Worm (Caenorhabditis elegans): ENCODE data around the gene tmed-10.

tmed-10 gene

ce11 chrV:11344816-11345336 is 18.1 kb upstream of the tmed-10 start:
- TF ChIP-seq flt-1 (GFP tag; IDR thresholded peaks at IDR 0.05), result peak; percentile 53; the same call in 1 of the 2 replicates
- no peak for TF ChIP-seq ref-1 (GFP tag; conservative IDR thresholded peaks at IDR 0.05)
- no peak for TF ChIP-seq tab-1 (GFP tag; IDR thresholded peaks at IDR 0.05)
- TF ChIP-seq T22C8.4 (GFP tag; IDR thresholded peaks at IDR 0.05), result no peak
- no peak for TF ChIP-seq ztf-23 (GFP tag; IDR thresholded peaks at IDR 0.05)

DNA sequence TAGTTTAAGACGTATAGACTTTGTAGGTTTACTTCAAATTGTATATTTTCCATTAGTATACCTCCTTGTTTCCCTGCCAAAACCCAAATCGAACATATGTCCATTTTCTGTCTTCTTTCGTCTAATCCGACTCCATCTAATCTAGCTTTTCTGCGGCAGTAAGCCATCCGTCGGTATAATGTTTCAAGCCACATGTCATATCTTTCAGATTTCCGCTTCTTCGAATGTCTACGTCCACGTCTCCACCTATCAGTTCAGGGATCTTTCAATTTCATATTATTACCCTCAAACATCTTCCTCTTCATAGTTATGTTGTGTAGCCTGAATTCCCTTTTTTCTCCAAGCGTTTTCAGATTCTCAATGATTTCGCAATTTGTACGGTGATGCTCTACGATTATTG is 17.3 kb upstream of the tmed-10 start:
- no peak for TF ChIP-seq med-1 (GFP tag; optimal IDR thresholded peaks at IDR 0.05; ENCODE audit: insufficient read depth)
- no peak for TF ChIP-seq cog-1 (tag; optimal IDR thresholded peaks at IDR 0.05)
- no peak for TF ChIP-seq T22C8.4 (GFP tag; IDR thresholded peaks at IDR 0.05)
- TF ChIP-seq flt-1 (GFP tag; IDR thresholded peaks at IDR 0.05), result no peak
- no peak for TF ChIP-seq ref-1 (GFP tag; conservative IDR thresholded peaks at IDR 0.05)
- TF ChIP-seq ztf-29 (GFP tag; IDR thresholded peaks at IDR 0.05), result no peak

- TF ChIP-seq ref-1 (GFP tag; conservative IDR thresholded peaks at IDR 0.05) (no peak), med-1 (GFP tag; optimal IDR thresholded peaks at IDR 0.05; ENCODE audit: insufficient read depth) (no peak), klf-2 (GFP tag; conservative IDR thresholded peaks at IDR 0.05) (no peak), ztf-23 (GFP tag; IDR thresholded peaks at IDR 0.05) (no peak), T22C8.4 (GFP tag; IDR thresholded peaks at IDR 0.05) (no peak)
Observed at ce11 chrV:11341913-11342312, 15.1 kb upstream of the tmed-10 start, which contains the start of gene T02E9.5. Gene T02E9.5 (plus strand): TSS chrV:11342233.

DNA sequence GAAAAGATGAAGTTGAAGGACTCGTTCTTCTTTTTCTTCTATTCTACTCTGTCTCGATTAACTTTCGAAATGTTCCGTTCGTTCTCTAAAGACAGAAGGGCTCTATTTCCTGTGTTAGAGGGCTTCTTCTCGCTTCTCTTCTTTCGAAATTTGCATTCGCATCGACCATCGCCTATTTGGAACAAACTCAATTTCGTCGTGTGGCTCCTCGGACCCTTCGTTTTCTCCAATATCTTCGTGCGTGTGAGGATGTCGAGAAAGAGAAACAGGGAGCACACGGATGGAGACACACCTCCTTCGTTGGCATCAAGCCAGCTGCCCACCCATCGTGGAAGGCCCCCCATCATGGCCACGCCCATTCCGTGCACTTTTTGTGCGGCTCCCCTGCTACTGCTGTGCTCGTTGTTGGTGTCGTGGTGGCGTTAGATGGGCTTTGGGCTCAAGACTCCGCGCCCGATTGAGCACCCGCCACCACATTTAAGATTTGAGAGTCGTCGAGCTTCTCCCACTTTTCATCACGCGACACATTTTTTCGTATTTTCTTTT is 14.4 kb upstream of the tmed-10 start:
- peak; percentile 62; the same call in 1 of the 2 replicates for TF ChIP-seq klf-2 (GFP tag; conservative IDR thresholded peaks at IDR 0.05)
- TF ChIP-seq tab-1 (GFP tag; IDR thresholded peaks at IDR 0.05), result no peak
- no peak for TF ChIP-seq cog-1 (tag; optimal IDR thresholded peaks at IDR 0.05)

DNA sequence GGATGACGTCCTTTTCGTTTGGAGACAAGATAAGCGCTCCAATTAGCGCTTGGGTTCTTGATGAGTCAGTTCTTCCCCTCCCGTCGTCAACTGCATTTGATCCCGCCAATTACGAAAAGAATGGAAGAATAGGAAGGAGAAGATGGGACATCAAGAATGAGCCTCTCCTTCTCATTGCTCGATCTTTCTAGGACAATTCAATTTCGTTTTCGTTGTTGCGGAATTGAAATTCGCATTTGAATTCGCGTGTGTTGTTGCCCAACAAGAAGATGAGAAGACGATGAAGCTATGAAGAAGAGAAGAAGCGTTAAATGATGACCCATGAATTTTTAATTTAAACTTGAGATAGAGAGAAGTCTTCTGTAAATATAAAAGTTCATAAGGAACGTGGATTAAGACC is 10.1 kb upstream of the tmed-10 start:
- TF ChIP-seq tab-1 (GFP tag; IDR thresholded peaks at IDR 0.05), result no peak
- no peak for TF ChIP-seq T22C8.4 (GFP tag; IDR thresholded peaks at IDR 0.05)
- TF ChIP-seq ref-1 (GFP tag; conservative IDR thresholded peaks at IDR 0.05), result no peak
- TF ChIP-seq ztf-29 (GFP tag; IDR thresholded peaks at IDR 0.05), result no peak
- no peak for TF ChIP-seq klf-2 (GFP tag; conservative IDR thresholded peaks at IDR 0.05)
- no peak for TF ChIP-seq flt-1 (GFP tag; IDR thresholded peaks at IDR 0.05)
- no peak for TF ChIP-seq ztf-23 (GFP tag; IDR thresholded peaks at IDR 0.05)
- TF ChIP-seq med-1 (GFP tag; optimal IDR thresholded peaks at IDR 0.05; ENCODE audit: insufficient read depth), result no peak
- no peak for TF ChIP-seq cog-1 (tag; optimal IDR thresholded peaks at IDR 0.05)

- TF ChIP-seq T22C8.4 (GFP tag; IDR thresholded peaks at IDR 0.05) (no peak), tab-1 (GFP tag; IDR thresholded peaks at IDR 0.05) (no peak), ztf-23 (GFP tag; IDR thresholded peaks at IDR 0.05) (no peak), cog-1 (tag; optimal IDR thresholded peaks at IDR 0.05) (no peak), flt-1 (GFP tag; IDR thresholded peaks at IDR 0.05) (no peak)
Observed at ce11 chrV:11335757-11336418, 9.1 kb upstream of the tmed-10 start.

DNA sequence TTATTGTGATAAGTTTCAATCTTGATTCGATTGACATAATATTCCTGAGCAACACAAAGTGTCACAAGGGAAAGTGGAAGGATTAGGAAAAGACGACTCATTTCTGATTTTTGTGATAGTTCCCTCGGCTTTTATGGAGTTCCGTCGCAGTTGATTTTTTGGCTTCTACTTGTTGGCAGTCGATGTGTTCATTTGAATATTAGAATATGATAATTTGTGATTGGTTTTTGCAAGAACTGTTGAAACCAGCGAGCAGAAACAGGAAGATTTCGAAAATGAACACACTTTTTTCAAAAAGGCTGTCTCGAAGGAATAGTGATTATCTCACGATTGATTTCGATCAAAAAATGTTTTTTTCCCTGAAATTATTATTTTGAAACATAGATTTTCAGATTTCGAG is 7.4 kb upstream of the tmed-10 start, which contains the start of gene T02E9.6:
T02E9.6 (minus strand) TSS at position 101 of the 400 bp plus-strand sequence.
- no peak for TF ChIP-seq ztf-23 (GFP tag; IDR thresholded peaks at IDR 0.05)

- TF ChIP-seq T22C8.4 (GFP tag; IDR thresholded peaks at IDR 0.05) (peak; percentile 26; the same call in 1 of the 2 replicates), ztf-29 (GFP tag; IDR thresholded peaks at IDR 0.05) (0 out of 2 replicates have a peak, but pooled peaks have one; percentile 41)
Observed at ce11 chrV:11331811-11332210, 5.0 kb upstream of the tmed-10 start.

- no peak for TF ChIP-seq T22C8.4 (GFP tag; IDR thresholded peaks at IDR 0.05)
- TF ChIP-seq klf-2 (GFP tag; conservative IDR thresholded peaks at IDR 0.05), result no peak
- no peak for TF ChIP-seq tab-1 (GFP tag; IDR thresholded peaks at IDR 0.05)
- TF ChIP-seq ref-1 (GFP tag; conservative IDR thresholded peaks at IDR 0.05), result no peak
- no peak for TF ChIP-seq flt-1 (GFP tag; IDR thresholded peaks at IDR 0.05)
- no peak for TF ChIP-seq cog-1 (tag; optimal IDR thresholded peaks at IDR 0.05)
- no peak for TF ChIP-seq ztf-29 (GFP tag; IDR thresholded peaks at IDR 0.05)
- no peak for TF ChIP-seq med-1 (GFP tag; optimal IDR thresholded peaks at IDR 0.05; ENCODE audit: insufficient read depth)
- no peak for TF ChIP-seq ztf-23 (GFP tag; IDR thresholded peaks at IDR 0.05)
Observed at ce11 chrV:11329100-11329499, 2.3 kb upstream of the tmed-10 start, which contains the start of gene F47G9.6. Gene F47G9.6 (plus strand): TSS chrV:11329400.

- TF ChIP-seq med-1 (GFP tag; optimal IDR thresholded peaks at IDR 0.05; ENCODE audit: insufficient read depth) (no peak), ztf-23 (GFP tag; IDR thresholded peaks at IDR 0.05) (no peak), cog-1 (tag; optimal IDR thresholded peaks at IDR 0.05) (no peak), klf-2 (GFP tag; conservative IDR thresholded peaks at IDR 0.05) (no peak), T22C8.4 (GFP tag; IDR thresholded peaks at IDR 0.05) (no peak), ref-1 (GFP tag; conservative IDR thresholded peaks at IDR 0.05) (no peak), flt-1 (GFP tag; IDR thresholded peaks at IDR 0.05) (no peak), tab-1 (GFP tag; IDR thresholded peaks at IDR 0.05) (no peak), ztf-29 (GFP tag; IDR thresholded peaks at IDR 0.05) (no peak)
Observed at ce11 chrV:11323720-11324119, 3.0 kb downstream of the tmed-10 start, which contains the start of gene str-141. Gene str-141 (minus strand): TSS chrV:11323820.
